Fruit fly (Drosophila melanogaster): Measurements from ENCODE around the gene eca.

eca gene

dm6 chr3R:9679746-9680145, 5.5 kb downstream of the eca start, which contains the start of gene nmdyn-D7:
nmdyn-D7 (plus strand) TSS chr3R:9679939.
- TF ChIP-seq vri (GFP tag; optimal IDR thresholded peaks at IDR 0.05) (no peak), Sox102F (GFP tag; optimal IDR thresholded peaks at IDR 0.05) (no peak), CG16779 (tag; optimal IDR thresholded peaks at IDR 0.05) (no peak), CG7368 (GFP tag; optimal IDR thresholded peaks at IDR 0.05) (no peak), Eip78C (GFP tag) (peak; percentile 29), Ets96B (tag; optimal IDR thresholded peaks at IDR 0.05) (no peak), esn (GFP tag; optimal IDR thresholded peaks at IDR 0.05) (peak; percentile 5), fd59A (GFP tag; optimal IDR thresholded peaks at IDR 0.05) (no peak), CG6792 (GFP tag; optimal IDR thresholded peaks at IDR 0.05) (no peak), CG6276 (GFP tag; optimal IDR thresholded peaks at IDR 0.05) (no peak), Hr39 (GFP tag; optimal IDR thresholded peaks at IDR 0.05) (no peak), CG31627 (GFP tag; optimal IDR thresholded peaks at IDR 0.05) (no peak), fkh (GFP tag; optimal IDR thresholded peaks at IDR 0.05) (peak; percentile 92), Lpt (GFP tag; optimal IDR thresholded peaks at IDR 0.05) (no peak), CG1621 (tag; optimal IDR thresholded peaks at IDR 0.05) (no peak), cyc (GFP tag; optimal IDR thresholded peaks at IDR 0.05) (no peak), achi (GFP tag; optimal IDR thresholded peaks at IDR 0.05) (peak; percentile 36), Ets21C (GFP tag; optimal IDR thresholded peaks at IDR 0.05) (no peak), Smox (GFP tag; optimal IDR thresholded peaks at IDR 0.05) (no peak), CG8119 (GFP tag; IDR thresholded peaks at IDR 0.05) (no peak), dsx (GFP tag; optimal IDR thresholded peaks at IDR 0.05; ENCODE audit: poor library complexity, severe bottlenecking) (peak; percentile 58), salr (GFP tag; optimal IDR thresholded peaks at IDR 0.05) (no peak)

dm6 chr3R:9677734-9678341, 7.4 kb downstream of the eca start, which contains the start of gene p23:
p23 (plus strand) TSS chr3R:9677927.
- TF ChIP-seq ss (GFP tag; optimal IDR thresholded peaks at IDR 0.05) (peak in 1 of 2 experiments; percentile 43), Hr39 (GFP tag; optimal IDR thresholded peaks at IDR 0.05) (no peak), Smox (GFP tag; optimal IDR thresholded peaks at IDR 0.05) (no peak), dsx (GFP tag; optimal IDR thresholded peaks at IDR 0.05; ENCODE audit: poor library complexity, severe bottlenecking) (peak; percentile 34), achi (GFP tag; optimal IDR thresholded peaks at IDR 0.05) (peak; percentile 81), CG32006 (GFP tag; optimal IDR thresholded peaks at IDR 0.05) (no peak), CG4318 (GFP tag; optimal IDR thresholded peaks at IDR 0.05) (no peak), fkh (GFP tag; optimal IDR thresholded peaks at IDR 0.05) (peak; percentile 11), Sox14 (GFP tag; optimal IDR thresholded peaks at IDR 0.05) (peak; percentile 66), Ets96B (tag; optimal IDR thresholded peaks at IDR 0.05) (no peak), CG11294 (GFP tag; IDR thresholded peaks at IDR 0.05) (no peak), CG9139 (GFP tag; optimal IDR thresholded peaks at IDR 0.05) (peak; percentile 9), eg (GFP tag; IDR thresholded peaks at IDR 0.05) (0 out of 3 replicates have a peak, but pooled peaks have one; percentile 9)

- TF ChIP-seq salr (GFP tag; optimal IDR thresholded peaks at IDR 0.05) (peak in 1 of 2 experiments; percentile 22), esn (GFP tag; optimal IDR thresholded peaks at IDR 0.05) (no peak), CG8632 (GFP tag; optimal IDR thresholded peaks at IDR 0.05) (peak; percentile 27), CG11902 (GFP tag; optimal IDR thresholded peaks at IDR 0.05) (peak; percentile 19), CG6792 (GFP tag; optimal IDR thresholded peaks at IDR 0.05) (peak; percentile 12), Sox14 (GFP tag; optimal IDR thresholded peaks at IDR 0.05) (no peak), achi (GFP tag; optimal IDR thresholded peaks at IDR 0.05) (peak; percentile 8), CG8319 (GFP tag; optimal IDR thresholded peaks at IDR 0.05) (peak; percentile 18), CG34406 (GFP tag; optimal IDR thresholded peaks at IDR 0.05) (peak; percentile 9)
Observed at dm6 chr3R:9674968-9675573, 10.2 kb downstream of the eca start, which contains the start of gene Nepl12. Nepl12 (plus strand) TSS chr3R:9675523.

- TF ChIP-seq CG6854 (GFP tag; optimal IDR thresholded peaks at IDR 0.05) (no peak), CG8319 (GFP tag; optimal IDR thresholded peaks at IDR 0.05) (no peak), Met (GFP tag; optimal IDR thresholded peaks at IDR 0.05) (no peak), CG6792 (GFP tag; optimal IDR thresholded peaks at IDR 0.05) (no peak), dsx (GFP tag; optimal IDR thresholded peaks at IDR 0.05; ENCODE audit: poor library complexity, severe bottlenecking) (no peak), CG3919 (GFP tag; optimal IDR thresholded peaks at IDR 0.05) (no peak)
Observed at dm6 chr3R:9674196-9674693, 11.0 kb downstream of the eca start, which contains the start of gene Dhc1. Dhc1 (minus strand) TSS chr3R:9674643.

All from whole organism, prepupa.